Fruit fly (Drosophila melanogaster): ENCODE measurements around the gene fy.
A peak's percentile ranks its signal among the peaks of the same experiment; 100 is the strongest.

Gene fy

dm6 chr2L:8362273-8362954, 40.7 kb downstream of the fy start, which contains the start of gene CG7627 (continued):
- TF ChIP-seq CG8089 (GFP tag; optimal IDR thresholded peaks at IDR 0.05) (peak; percentile 62), pzg (GFP tag; optimal IDR thresholded peaks at IDR 0.05) (peak; percentile 9), Max (GFP tag; optimal IDR thresholded peaks at IDR 0.05) (peak; percentile 47), CkIIα-i1 (GFP tag; IDR thresholded peaks at IDR 0.05) (0 out of 2 replicates have a peak, but pooled peaks have one; percentile 37), CG10959 (GFP tag; IDR thresholded peaks at IDR 0.05) (peak; percentile 45; the same call in 1 of the 2 replicates), Sin3A (optimal IDR thresholded peaks at IDR 0.05) (no peak), Lhr (GFP tag; optimal IDR thresholded peaks at IDR 0.05) (no peak), CG2120 (GFP tag; optimal IDR thresholded peaks at IDR 0.05) (peak; percentile 89), zfh1 (GFP tag; IDR thresholded peaks at IDR 0.05) (peak; percentile 82), Abd-B (GFP tag; optimal IDR thresholded peaks at IDR 0.05) (peak; percentile 47), lilli (GFP tag; optimal IDR thresholded peaks at IDR 0.05) (peak; percentile 89), CG16813 (GFP tag; IDR thresholded peaks at IDR 0.05; ENCODE audit: partially characterized antibody) (no peak), pan (optimal IDR thresholded peaks at IDR 0.05) (no peak), pan (GFP tag; optimal IDR thresholded peaks at IDR 0.05 in 1 of 2, IDR thresholded peaks at IDR 0.05 in 1 of 2) (peak in 1 of 2 experiments; percentile 83), org-1 (GFP tag; optimal IDR thresholded peaks at IDR 0.05) (peak; percentile 59), phol (tag; optimal IDR thresholded peaks at IDR 0.05) (peak; percentile 70), dan (GFP tag; IDR thresholded peaks at IDR 0.05) (no peak), CG12104 (GFP tag; optimal IDR thresholded peaks at IDR 0.05) (peak; percentile 76), HLH54F (GFP tag; optimal IDR thresholded peaks at IDR 0.05) (peak; percentile 72), CG7987 (GFP tag; optimal IDR thresholded peaks at IDR 0.05) (peak; percentile 38), salm (tag; optimal IDR thresholded peaks at IDR 0.05) (no peak), CG6683 (GFP tag; optimal IDR thresholded peaks at IDR 0.05) (peak; percentile 63), CrebB (tag; optimal IDR thresholded peaks at IDR 0.05) (peak; percentile 64), CG10431 (GFP tag; optimal IDR thresholded peaks at IDR 0.05) (no peak), CG3995 (GFP tag; optimal IDR thresholded peaks at IDR 0.05) (peak; percentile 7), Dip3 (GFP tag; optimal IDR thresholded peaks at IDR 0.05) (peak; percentile 73), CG2116 (GFP tag; optimal IDR thresholded peaks at IDR 0.05) (peak; percentile 17), Ssrp (tag; optimal IDR thresholded peaks at IDR 0.05) (peak; percentile 61), CG2202 (tag; optimal IDR thresholded peaks at IDR 0.05) (no peak), CG2678 (tag; optimal IDR thresholded peaks at IDR 0.05) (peak; percentile 88), CG13775 (GFP tag; optimal IDR thresholded peaks at IDR 0.05) (peak; percentile 60), NC2β (GFP tag; optimal IDR thresholded peaks at IDR 0.05) (peak; percentile 49), Mrtf (GFP tag; IDR thresholded peaks at IDR 0.05) (peak; percentile 80), E2f2 (GFP tag; IDR thresholded peaks at IDR 0.05) (no peak), Side (GFP tag; optimal IDR thresholded peaks at IDR 0.05) (peak; percentile 70), pita (GFP tag; optimal IDR thresholded peaks at IDR 0.05) (no peak), toy (GFP tag; IDR thresholded peaks at IDR 0.05) (peak; percentile 54; the same call in 1 of the 2 replicates), CG30431 (GFP tag; optimal IDR thresholded peaks at IDR 0.05) (peak; percentile 11), oc (tag; optimal IDR thresholded peaks at IDR 0.05) (no peak), cg (GFP tag; optimal IDR thresholded peaks at IDR 0.05) (no peak), CG4282 (GFP tag; optimal IDR thresholded peaks at IDR 0.05) (no peak), nerfin-1 (tag; optimal IDR thresholded peaks at IDR 0.05) (peak; percentile 17), pfk (GFP tag; optimal IDR thresholded peaks at IDR 0.05) (no peak), insv (GFP tag; optimal IDR thresholded peaks at IDR 0.05) (peak in 1 of 2 experiments; percentile 82), wor (GFP tag; IDR thresholded peaks at IDR 0.05) (peak; percentile 47), CG8924 (tag; optimal IDR thresholded peaks at IDR 0.05) (peak; percentile 61), ara (GFP tag; IDR thresholded peaks at IDR 0.05) (peak; percentile 71), maf-S (GFP tag; optimal IDR thresholded peaks at IDR 0.05) (peak; percentile 43), Fer3 (tag; optimal IDR thresholded peaks at IDR 0.05) (peak; percentile 82), danr (GFP tag; IDR thresholded peaks at IDR 0.05) (0 out of 2 replicates have a peak, but pooled peaks have one; percentile 40)
